Fruit fly (Drosophila melanogaster): ENCODE measurements around the gene nSMase.

nSMase gene

DNA sequence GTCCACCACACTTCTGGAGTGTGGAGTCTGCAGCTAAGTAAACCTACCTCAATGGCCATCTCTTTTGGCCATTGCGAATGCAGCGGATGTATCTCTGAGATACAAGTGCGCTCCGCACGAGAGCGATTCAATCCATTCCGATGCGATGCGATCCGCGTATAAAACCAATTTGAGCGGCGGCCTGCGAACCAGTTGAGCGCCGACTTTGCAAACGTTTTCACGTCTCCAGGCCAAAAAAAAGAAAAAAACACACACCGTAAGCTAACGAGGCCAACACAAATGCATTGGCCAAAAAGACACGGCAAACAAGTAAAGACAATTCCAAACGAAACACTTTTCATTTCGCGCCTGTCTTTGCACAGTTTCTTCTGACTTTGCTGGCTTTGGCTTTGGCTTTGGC lies 38.7 kb downstream of the nSMase start, which contains the start of gene ckd (continued):
- TF ChIP-seq dsx (GFP tag; optimal IDR thresholded peaks at IDR 0.05; ENCODE audit: poor library complexity, severe bottlenecking) = peak; percentile 17
- TF ChIP-seq CG34406 (GFP tag; optimal IDR thresholded peaks at IDR 0.05) = no peak
- TF ChIP-seq CG11294 (GFP tag; IDR thresholded peaks at IDR 0.05) = no peak
- TF ChIP-seq CG1621 (tag; optimal IDR thresholded peaks at IDR 0.05) = no peak
- TF ChIP-seq ss (GFP tag; optimal IDR thresholded peaks at IDR 0.05) = peak in 1 of 2 experiments; percentile 14
- TF ChIP-seq lz (GFP tag; optimal IDR thresholded peaks at IDR 0.05) = no peak
- no peak for TF ChIP-seq spab (GFP tag; optimal IDR thresholded peaks at IDR 0.05)

DNA sequence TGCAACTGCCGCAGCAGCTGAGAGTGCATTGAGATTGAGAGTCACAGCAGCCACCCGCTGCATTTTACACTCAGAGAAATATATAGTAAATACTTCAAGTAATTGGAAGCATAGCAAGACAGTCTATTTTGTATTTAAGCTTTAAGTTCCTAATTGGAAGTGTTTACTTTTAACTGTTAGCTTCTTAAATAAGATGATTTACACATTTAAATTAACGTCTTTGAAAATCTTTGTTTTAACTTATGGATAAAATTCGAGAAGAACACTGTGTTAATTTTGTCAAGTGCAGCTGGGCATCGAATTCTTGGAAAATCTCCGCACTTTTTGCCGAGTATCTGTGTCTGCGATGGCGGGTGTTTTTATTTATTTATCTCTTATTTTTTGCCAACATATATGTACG lies 40.7 kb downstream of the nSMase start:
- TF ChIP-seq CG6163 (GFP tag; IDR thresholded peaks at IDR 0.05) (peak; percentile 78), vri (GFP tag; optimal IDR thresholded peaks at IDR 0.05) (peak; percentile 57), CG8632 (GFP tag; optimal IDR thresholded peaks at IDR 0.05) (peak; percentile 84), spab (GFP tag; optimal IDR thresholded peaks at IDR 0.05) (peak; percentile 93), Smox (GFP tag; optimal IDR thresholded peaks at IDR 0.05) (peak; percentile 83), CG9139 (GFP tag; optimal IDR thresholded peaks at IDR 0.05) (peak; percentile 90), CG3032 (tag; optimal IDR thresholded peaks at IDR 0.05) (peak; percentile 94), CG11294 (GFP tag; IDR thresholded peaks at IDR 0.05) (no peak; the same call in none of the 2 replicates), CG8119 (GFP tag; IDR thresholded peaks at IDR 0.05) (peak; percentile 91), Eip75B (GFP tag; optimal IDR thresholded peaks at IDR 0.05) (peak; percentile 90), CG10669 (GFP tag; optimal IDR thresholded peaks at IDR 0.05) (peak; percentile 92), Lpt (GFP tag; optimal IDR thresholded peaks at IDR 0.05) (peak; percentile 76), CG3919 (GFP tag; optimal IDR thresholded peaks at IDR 0.05) (peak; percentile 87), achi (GFP tag; optimal IDR thresholded peaks at IDR 0.05) (peak; percentile 85), Blimp-1 (GFP tag; optimal IDR thresholded peaks at IDR 0.05) (peak; percentile 72), CG4318 (GFP tag; optimal IDR thresholded peaks at IDR 0.05) (peak; percentile 62), Gug (GFP tag; IDR thresholded peaks at IDR 0.05) (peak; percentile 82), cyc (GFP tag; optimal IDR thresholded peaks at IDR 0.05) (peak; percentile 81), CG11762 (GFP tag; optimal IDR thresholded peaks at IDR 0.05; ENCODE audit: insufficient read depth) (peak; percentile 76), CG8319 (GFP tag; optimal IDR thresholded peaks at IDR 0.05) (peak; percentile 81), topi (GFP tag; optimal IDR thresholded peaks at IDR 0.05) (peak; percentile 87), CG34406 (GFP tag; optimal IDR thresholded peaks at IDR 0.05) (peak; percentile 85), pdm3 (GFP tag; optimal IDR thresholded peaks at IDR 0.05) (peak; percentile 88), eg (GFP tag; IDR thresholded peaks at IDR 0.05) (peak; percentile 95), CG6854 (GFP tag; optimal IDR thresholded peaks at IDR 0.05) (peak; percentile 67), CG16779 (tag; optimal IDR thresholded peaks at IDR 0.05) (peak; percentile 71), salr (GFP tag; optimal IDR thresholded peaks at IDR 0.05) (peak; percentile 79 to 89), fd85E (GFP tag; optimal IDR thresholded peaks at IDR 0.05) (peak; percentile 50), Ets96B (tag; optimal IDR thresholded peaks at IDR 0.05) (peak; percentile 91), CG6792 (GFP tag; optimal IDR thresholded peaks at IDR 0.05) (peak; percentile 91), lz (GFP tag; optimal IDR thresholded peaks at IDR 0.05) (peak; percentile 85), dac (GFP tag; optimal IDR thresholded peaks at IDR 0.05) (peak; percentile 57), Sox14 (GFP tag; optimal IDR thresholded peaks at IDR 0.05) (peak; percentile 86), CG1621 (tag; optimal IDR thresholded peaks at IDR 0.05) (peak; percentile 91), Hr38 (GFP tag; optimal IDR thresholded peaks at IDR 0.05) (no peak), acj6 (GFP tag; optimal IDR thresholded peaks at IDR 0.05) (peak; percentile 88), fd59A (GFP tag; optimal IDR thresholded peaks at IDR 0.05) (peak; percentile 90), OdsH (GFP tag; optimal IDR thresholded peaks at IDR 0.05) (peak; percentile 85), CG31627 (GFP tag; optimal IDR thresholded peaks at IDR 0.05) (peak; percentile 82), ss (GFP tag; optimal IDR thresholded peaks at IDR 0.05) (peak; percentile 93 to 94), Hr4 (GFP tag; optimal IDR thresholded peaks at IDR 0.05) (peak; percentile 86), fkh (GFP tag; optimal IDR thresholded peaks at IDR 0.05) (no peak), CG6808 (GFP tag; optimal IDR thresholded peaks at IDR 0.05) (peak; percentile 93), esn (GFP tag; optimal IDR thresholded peaks at IDR 0.05) (peak; percentile 90), svp (GFP tag) (peak; percentile 91), CG15336 (GFP tag; IDR thresholded peaks at IDR 0.05) (peak; percentile 89), Ets21C (GFP tag; optimal IDR thresholded peaks at IDR 0.05) (peak; percentile 73), CG7368 (GFP tag; optimal IDR thresholded peaks at IDR 0.05) (peak; percentile 80)

Data from whole organism, prepupa.